Worm (Caenorhabditis elegans) whole organism, mixed stage, embryonic: ENCODE data around the gene twk-22.

Source experiments
- mab-5 ChIP-seq: fragments of 150-350 bp; optimal IDR thresholded peaks from 2 replicates; lab custom pipeline; 2014; ENCODE audit warnings: missing biosample characterization, missing genetic modification characterization
- mep-1 ChIP-seq: fragments of 150-350 bp; optimal IDR thresholded peaks from 2 replicates; lab custom pipeline; 2017; ENCODE audit warnings: missing biosample characterization, missing genetic modification reagents, missing genetic modification characterization, inconsistent platforms
- nhr-12 ChIP-seq: fragments of 150-350 bp; optimal IDR thresholded peaks from 2 replicates; lab custom pipeline; 2014; ENCODE audit warnings: missing biosample characterization, missing genetic modification characterization
- pha-4 ChIP-seq: fragments of 150-350 bp; optimal IDR thresholded peaks from 2 replicates; lab custom pipeline; 2018; ENCODE audit warnings: missing biosample characterization, missing genetic modification reagents, missing genetic modification characterization
- unc-120 ChIP-seq: sonication (generic microtip); optimal IDR thresholded peaks from 2 replicates; lab custom pipeline; 2017; ENCODE audit warnings: missing genetic modification characterization, missing compliant biosample characterization; ENCODE audit not compliant: poor library complexity, severe bottlenecking
- unc-39 ChIP-seq: fragments of 150-350 bp; optimal IDR thresholded peaks from 2 replicates; lab custom pipeline; 2014; ENCODE audit warnings: missing biosample characterization, missing genetic modification characterization
- ztf-11 ChIP-seq: fragments of 150-350 bp; optimal IDR thresholded peaks from 2 replicates; lab custom pipeline; 2014; ENCODE audit warnings: missing biosample characterization, missing genetic modification characterization

ce11 chrX:16318248-16318647 is 12.0 kb downstream of the twk-22 start:
- TF ChIP-seq unc-120 (tag; lab: Kevin White, UChicago) (no peak), ztf-11 (no peak), nhr-12 (tag; lab: Kevin White, UChicago) (no peak), mep-1 (tag; lab: Kevin White, UChicago) (no peak), mab-5 (tag; lab: Kevin White, UChicago) (no peak), pha-4 (tag; lab: Kevin White, UChicago) (no peak), unc-39 (tag; lab: Kevin White, UChicago) (no peak)
